Worm (Caenorhabditis elegans) whole organism, L1 larva: ENCODE data around the gene tsn-1.
A peak's percentile ranks its signal among the peaks of the same experiment; 100 is the strongest.

ENCODE experiments used
- C04F5.9 ChIP-seq: sonication (generic microtip); optimal IDR thresholded peaks from 2 replicates; lab custom pipeline; 2016; ENCODE audit warnings: missing genetic modification characterization, missing compliant biosample characterization
- C34B4.2 ChIP-seq: sonication (generic microtip); optimal IDR thresholded peaks from 2 replicates; lab custom pipeline; 2017; ENCODE audit warnings: mild to moderate bottlenecking, missing genetic modification characterization, missing compliant biosample characterization
- alr-1 ChIP-seq: fragments of 200-800 bp; sonication (Bioruptor generic); optimal IDR thresholded peaks from 2 replicates; lab custom pipeline; 2018; ENCODE audit warnings: borderline replicate concordance, mild to moderate bottlenecking, missing genetic modification characterization, missing compliant biosample characterization
- blmp-1 ChIP-seq: fragments of 150-350 bp; optimal IDR thresholded peaks from 2 replicates; lab custom pipeline; 2014; ENCODE audit warnings: missing biosample characterization, missing genetic modification characterization
- ceh-90 ChIP-seq: sonication (generic microtip); optimal IDR thresholded peaks from 2 replicates; lab custom pipeline; 2016; ENCODE audit warnings: missing genetic modification characterization, missing compliant biosample characterization
- efl-3 ChIP-seq: fragments of 200-800 bp; sonication (Bioruptor generic); optimal IDR thresholded peaks from 2 replicates; lab custom pipeline; 2018; ENCODE audit warnings: mild to moderate bottlenecking, missing genetic modification characterization, missing compliant biosample characterization
- elt-2 ChIP-seq: sonication (generic microtip); optimal IDR thresholded peaks from 2 replicates; lab custom pipeline; 2016; ENCODE audit warnings: missing genetic modification characterization, mild to moderate bottlenecking, inconsistent platforms, missing compliant biosample characterization, missing genetic modification reagents
- elt-3 ChIP-seq, 6 experiments: fragments of 150-350 bp in 1 of 6; sonication (generic microtip); optimal IDR thresholded peaks; 2 replicates each; lab custom pipeline; 2017 to 2018; ENCODE audit warnings: missing biosample characterization in 6 of 6, missing genetic modification characterization in 6 of 6, inconsistent platforms in 1 of 6
- ets-5 ChIP-seq: fragments of 200-800 bp; sonication (Bioruptor generic); IDR thresholded peaks from 2 replicates; pipeline ENCODE4 v1.3.6; 2022; ENCODE audit warnings: missing genetic modification characterization, missing compliant biosample characterization
- fkh-4 ChIP-seq: sonication (generic microtip); optimal IDR thresholded peaks from 2 replicates; lab custom pipeline; 2016; ENCODE audit warnings: missing compliant biosample characterization, missing genetic modification characterization, borderline replicate concordance
- fkh-8 ChIP-seq: sonication (generic microtip); optimal IDR thresholded peaks from 2 replicates; lab custom pipeline; 2016; ENCODE audit warnings: mild to moderate bottlenecking, missing genetic modification characterization, missing compliant biosample characterization
- isw-1 ChIP-seq: fragments of 200-800 bp; sonication (Bioruptor generic); IDR thresholded peaks from 2 replicates; pipeline ENCODE4 v1.3.6; 2022; ENCODE audit warnings: missing genetic modification characterization, missing compliant biosample characterization
- lin-13 ChIP-seq: fragments of 150-350 bp; optimal IDR thresholded peaks from 2 replicates; lab custom pipeline; 2014; ENCODE audit warnings: missing biosample characterization, missing genetic modification reagents, missing genetic modification characterization
- lin-39 ChIP-seq: fragments of 150-350 bp; optimal IDR thresholded peaks from 2 replicates; lab custom pipeline; 2014; ENCODE audit warnings: missing biosample characterization, missing genetic modification reagents, missing genetic modification characterization
- lir-3 ChIP-seq: sonication (generic microtip); optimal IDR thresholded peaks from 2 replicates; lab custom pipeline; 2016; ENCODE audit warnings: mild to moderate bottlenecking, missing genetic modification characterization, moderate library complexity, missing compliant biosample characterization; ENCODE audit not compliant: poor library complexity
- lsy-2 ChIP-seq, 2 experiments: fragments of 150-350 bp; optimal IDR thresholded peaks; 2 replicates each; lab custom pipeline; 2014; ENCODE audit warnings: missing biosample characterization in 2 of 2, missing genetic modification characterization in 2 of 2
- mab-9 ChIP-seq: fragments of 200-800 bp; sonication (Bioruptor generic); IDR thresholded peaks from 2 replicates; pipeline ENCODE4 v1.3.6; 2022; ENCODE audit warnings: missing genetic modification reagents, missing genetic modification characterization, missing compliant biosample characterization
- mdl-1 ChIP-seq, 2 experiments: fragments of 150-350 bp; optimal IDR thresholded peaks; 2 replicates each; lab custom pipeline; 2014 to 2017; ENCODE audit warnings: missing biosample characterization in 2 of 2, missing genetic modification characterization in 2 of 2, inconsistent platforms in 1 of 2
- nhr-11 ChIP-seq: fragments of 150-350 bp; optimal IDR thresholded peaks from 2 replicates; lab custom pipeline; 2014; ENCODE audit warnings: missing biosample characterization, missing genetic modification characterization
- nhr-19 ChIP-seq: fragments of 200-800 bp; sonication (Bioruptor generic); conservative IDR thresholded peaks from 2 replicates; pipeline ENCODE4 v1.3.6; 2022; ENCODE audit warnings: missing genetic modification characterization, missing compliant biosample characterization
- nhr-237 ChIP-seq: fragments of 150-350 bp; optimal IDR thresholded peaks from 2 replicates; lab custom pipeline; 2014; ENCODE audit warnings: missing biosample characterization, missing genetic modification characterization
- nhr-84 ChIP-seq: sonication (generic microtip); optimal IDR thresholded peaks from 2 replicates; lab custom pipeline; 2017; ENCODE audit warnings: missing biosample characterization, missing genetic modification characterization
- nhr-85 ChIP-seq: sonication (generic microtip); peaks from one replicate; lab custom pipeline; 2016; ENCODE audit warnings: missing genetic modification characterization, inconsistent platforms, missing compliant biosample characterization
- pag-3 ChIP-seq: sonication (generic microtip); optimal IDR thresholded peaks from 2 replicates; lab custom pipeline; 2017; ENCODE audit warnings: missing genetic modification characterization, mild to moderate bottlenecking, missing compliant biosample characterization, antibody characterized with exemption, borderline replicate concordance; ENCODE audit not compliant: insufficient read depth
- pax-3 ChIP-seq: fragments of 200-800 bp; sonication (Bioruptor generic); optimal IDR thresholded peaks from 2 replicates; lab custom pipeline; 2018; ENCODE audit warnings: mild to moderate bottlenecking, missing genetic modification characterization, moderate library complexity, missing compliant biosample characterization
- rnt-1 ChIP-seq: sonication (generic microtip); optimal IDR thresholded peaks from 2 replicates; lab custom pipeline; 2016; ENCODE audit warnings: mild to moderate bottlenecking, missing genetic modification characterization, moderate library complexity, missing compliant biosample characterization
- snu-23 ChIP-seq: sonication (generic microtip); optimal IDR thresholded peaks from 2 replicates; lab custom pipeline; 2016; ENCODE audit warnings: missing genetic modification characterization, missing compliant biosample characterization
- sptf-1 ChIP-seq: fragments of 150-350 bp; optimal IDR thresholded peaks from 2 replicates; lab custom pipeline; 2014; ENCODE audit warnings: missing biosample characterization, missing genetic modification characterization
- sup-37 ChIP-seq: fragments of 200-800 bp; sonication (Bioruptor generic); optimal IDR thresholded peaks from 2 replicates; lab custom pipeline; 2018; ENCODE audit warnings: mild to moderate bottlenecking, missing genetic modification characterization, missing compliant biosample characterization
- tlp-1 ChIP-seq: fragments of 150-350 bp; optimal IDR thresholded peaks from 2 replicates; lab custom pipeline; 2014; ENCODE audit warnings: missing biosample characterization, missing genetic modification characterization
- unc-130 ChIP-seq: fragments of 150-350 bp; optimal IDR thresholded peaks from 2 replicates; lab custom pipeline; 2017; ENCODE audit warnings: missing biosample characterization, missing genetic modification characterization, inconsistent platforms
- unc-86 ChIP-seq: sonication (generic microtip); optimal IDR thresholded peaks from 2 replicates; lab custom pipeline; 2016; ENCODE audit warnings: missing genetic modification characterization, missing compliant biosample characterization
- unc-98 ChIP-seq: fragments of 200-800 bp; sonication (Bioruptor generic); IDR thresholded peaks from 2 replicates; pipeline ENCODE4 v1.3.6; 2022; ENCODE audit warnings: missing genetic modification characterization, missing compliant biosample characterization
- xbp-1 ChIP-seq: sonication (generic microtip); optimal IDR thresholded peaks from 2 replicates; lab custom pipeline; 2016; ENCODE audit warnings: missing genetic modification characterization, missing compliant biosample characterization
- ztf-11 ChIP-seq, 2 experiments: sonication (generic microtip); optimal IDR thresholded peaks; 2 replicates each; lab custom pipeline; 2016 to 2017; ENCODE audit warnings: missing genetic modification characterization in 2 of 2, missing biosample characterization in 1 of 2, missing compliant biosample characterization in 1 of 2

Gene tsn-1

DNA sequence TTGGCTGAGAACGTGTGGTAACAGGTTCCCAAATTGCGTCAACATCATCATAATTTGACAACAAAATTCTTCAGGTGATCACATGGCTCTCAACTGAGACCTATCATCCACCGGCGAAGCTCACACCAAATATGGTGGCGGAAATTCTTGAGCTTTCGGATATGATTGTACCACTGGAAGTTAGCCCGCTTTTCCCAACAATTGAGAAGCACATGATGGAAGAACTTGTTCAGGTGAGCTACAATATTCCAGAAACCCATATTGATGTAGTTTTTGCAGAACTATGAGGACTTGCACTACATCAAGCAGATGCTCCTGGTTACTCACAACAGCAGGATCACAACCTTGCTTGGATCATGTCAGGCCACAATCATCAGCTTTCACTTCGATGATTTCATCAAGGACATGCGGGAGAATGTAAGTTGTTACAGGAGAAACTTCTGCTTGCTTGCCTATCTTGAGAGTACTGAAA lies 45.7 kb downstream of the tsn-1 start, which contains the start of gene F41C3.1:
Gene F41C3.1, plus strand, starts transcription at position 51 of the 472 bp plus-strand sequence.
- TF ChIP-seq efl-3 (GFP tag; lab: Kevin White, UChicago) (no peak), nhr-85 (tag; lab: Kevin White, UChicago) (peak; percentile 8)
- TF ChIP-seq, all 84 proteins: peak for 1

DNA sequence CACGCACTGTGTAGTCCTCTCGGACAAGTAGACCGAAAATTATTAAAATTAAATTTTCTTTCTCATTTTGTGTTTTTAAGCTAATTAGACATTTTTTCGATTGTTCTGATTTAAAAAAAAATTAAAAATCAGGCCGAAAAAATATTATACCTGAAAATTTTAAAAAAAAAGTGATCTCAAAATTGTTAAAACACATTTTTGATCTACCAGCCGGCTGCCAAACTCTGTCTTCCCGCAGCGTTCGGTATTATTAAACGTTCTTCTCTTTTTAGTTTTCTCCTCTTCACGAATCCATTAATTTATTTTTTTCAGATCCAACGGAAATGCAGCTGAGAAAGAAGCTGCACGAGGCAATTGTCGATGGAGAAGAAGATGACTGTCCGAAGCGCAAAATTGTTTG lies 46.5 kb downstream of the tsn-1 start, which contains the start of gene C27D9.1:
Gene C27D9.1, plus strand, starts transcription at position 281 of the 400 bp plus-strand sequence.
- TF ChIP-seq lin-13 (GFP tag; lab: Kevin White, UChicago) (no peak), pag-3 (no peak), mdl-1 (tag; optimal IDR thresholded peaks at IDR 0.05; lab: Kevin White, UChicago) (no peak), lin-39 (no peak), tlp-1 (no peak), nhr-11 (no peak), mab-9 (GFP tag; lab: Robert Waterston, UW) (no peak), lir-3 (tag; lab: Kevin White, UChicago) (no peak), sptf-1 (no peak), C34B4.2 (tag; lab: Kevin White, UChicago) (no peak), sup-37 (no peak), blmp-1 (no peak), snu-23 (GFP tag; lab: Kevin White, UChicago) (no peak), pax-3 (tag; lab: Kevin White, UChicago) (no peak), rnt-1 (tag; lab: Kevin White, UChicago) (no peak), isw-1 (GFP tag; lab: Robert Waterston, UW) (no peak), nhr-84 (tag; lab: Kevin White, UChicago) (no peak), unc-98 (no peak), fkh-8 (tag; lab: Kevin White, UChicago) (no peak)

DNA sequence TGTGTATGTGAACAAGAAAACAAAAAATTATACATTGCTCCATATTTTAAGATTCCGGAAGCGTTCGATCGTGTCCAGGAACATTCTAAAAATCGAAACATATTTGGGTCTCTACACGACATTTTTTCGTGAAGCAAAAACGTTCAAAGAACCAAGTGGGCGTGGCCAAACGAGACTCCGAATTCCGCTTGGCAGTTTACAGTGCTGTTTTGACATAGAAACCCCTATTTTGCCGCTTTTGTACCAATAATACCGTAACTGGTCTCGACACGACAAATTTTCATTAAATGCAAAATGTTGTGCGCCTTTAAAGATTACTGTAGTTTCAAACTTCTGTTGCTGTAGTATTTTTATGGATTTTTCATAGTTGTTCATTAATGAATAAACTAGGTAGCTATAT lies 49.0 kb downstream of the tsn-1 start:
- no peak for TF ChIP-seq mab-9 (GFP tag; lab: Robert Waterston, UW)
- TF ChIP-seq unc-86 (tag; lab: Kevin White, UChicago), result no peak

DNA sequence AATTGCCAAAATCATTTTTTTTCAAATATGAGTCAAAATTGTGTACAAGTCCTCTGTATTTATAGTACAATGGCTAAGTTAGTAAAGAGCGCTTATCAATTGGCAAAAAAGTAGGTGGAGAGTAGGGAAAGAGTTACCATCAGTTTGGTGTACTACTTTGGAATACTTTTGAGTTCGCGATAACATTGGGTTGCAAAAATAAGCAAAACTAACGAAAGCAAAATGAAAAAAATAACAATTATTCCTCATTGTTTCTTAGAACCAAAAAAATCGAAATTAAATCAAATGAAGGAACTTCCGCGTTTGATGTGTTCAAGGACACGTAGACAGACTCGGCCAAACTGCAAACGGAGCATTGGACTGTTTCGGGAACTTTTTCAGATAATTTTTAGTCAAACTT lies 50.1 kb downstream of the tsn-1 start, which contains the start of gene C27D9.2:
Gene C27D9.2, minus strand, starts transcription at position 101 of the 400 bp plus-strand sequence.
- TF ChIP-seq ztf-11 (tag; optimal IDR thresholded peaks at IDR 0.05; lab: Kevin White, UChicago), result no peak
- no peak for TF ChIP-seq fkh-4 (tag; lab: Kevin White, UChicago)
- TF ChIP-seq sup-37, result no peak
- TF ChIP-seq unc-130 (tag; lab: Kevin White, UChicago), result no peak
- TF ChIP-seq ceh-90 (tag; lab: Kevin White, UChicago), result no peak
- no peak for TF ChIP-seq xbp-1 (tag; lab: Kevin White, UChicago)
- TF ChIP-seq nhr-84 (tag; lab: Kevin White, UChicago), result no peak
- no peak for TF ChIP-seq blmp-1
- no peak for TF ChIP-seq C04F5.9 (tag; lab: Kevin White, UChicago)

DNA sequence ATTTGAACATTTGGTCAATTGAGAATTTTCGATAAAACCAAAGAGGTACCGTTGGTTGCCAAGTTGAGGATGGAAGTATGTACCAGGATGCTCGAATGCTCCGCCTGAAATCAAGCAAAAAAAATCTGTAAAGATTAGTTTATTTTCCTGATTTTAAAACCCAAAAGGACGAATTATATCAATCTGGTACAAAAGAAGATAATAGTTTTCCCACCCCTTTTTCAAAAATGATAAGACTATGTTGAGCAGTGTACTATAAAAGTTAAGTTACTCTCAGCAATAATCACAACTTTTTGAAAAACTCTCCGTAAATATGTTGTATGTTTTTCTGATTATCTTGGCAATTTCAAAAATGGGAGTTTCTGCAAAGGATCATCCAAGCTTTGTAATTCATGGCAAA lies 51.8 kb downstream of the tsn-1 start, which contains the start of gene F26G1.3:
Gene F26G1.3, plus strand, starts transcription at position 301 of the 400 bp plus-strand sequence.
- TF ChIP-seq nhr-237 (tag; lab: Kevin White, UChicago) (no peak), ets-5 (GFP tag; lab: Robert Waterston, UW) (no peak), alr-1 (no peak), elt-3 (tag; optimal IDR thresholded peaks at IDR 0.05; lab: Kevin White, UChicago) (no peak), lsy-2 (tag; optimal IDR thresholded peaks at IDR 0.05; lab: Kevin White, UChicago) (no peak), elt-2 (tag; lab: Kevin White, UChicago) (no peak), efl-3 (GFP tag; lab: Kevin White, UChicago) (no peak), nhr-19 (GFP tag; lab: Robert Waterston, UW) (no peak)
- TF ChIP-seq, all 84 proteins: peak for 0
